Worm (Caenorhabditis elegans) whole organism, mixed stage, embryonic: ENCODE data around the gene srh-216.

Experiments used
- elt-3 ChIP-seq: fragments of 150-350 bp; optimal IDR thresholded peaks from 2 replicates; lab custom pipeline; 2014; ENCODE audit warnings: missing biosample characterization, missing genetic modification characterization
- lin-13 ChIP-seq: fragments of 150-350 bp; optimal IDR thresholded peaks from 2 replicates; lab custom pipeline; 2014; ENCODE audit warnings: missing biosample characterization, missing genetic modification characterization
- nhr-12 ChIP-seq: fragments of 150-350 bp; optimal IDR thresholded peaks from 2 replicates; lab custom pipeline; 2014; ENCODE audit warnings: missing biosample characterization, missing genetic modification characterization
- nhr-2 ChIP-seq: fragments of 150-350 bp; optimal IDR thresholded peaks from 2 replicates; lab custom pipeline; 2014; ENCODE audit warnings: missing biosample characterization, missing genetic modification characterization
- nhr-237 ChIP-seq: fragments of 150-350 bp; optimal IDR thresholded peaks from 2 replicates; lab custom pipeline; 2014; ENCODE audit warnings: missing biosample characterization, missing genetic modification characterization
- nhr-28 ChIP-seq: fragments of 150-350 bp; optimal IDR thresholded peaks from 2 replicates; lab custom pipeline; 2014; ENCODE audit warnings: missing biosample characterization, missing genetic modification characterization
- pha-4 ChIP-seq: fragments of 150-350 bp; optimal IDR thresholded peaks from 2 replicates; lab custom pipeline; 2018; ENCODE audit warnings: missing biosample characterization, missing genetic modification reagents, missing genetic modification characterization
- snpc-4 ChIP-seq: fragments of 150-350 bp; optimal IDR thresholded peaks from 2 replicates; lab custom pipeline; 2014; ENCODE audit warnings: missing biosample characterization, missing genetic modification characterization
- unc-39 ChIP-seq: fragments of 150-350 bp; optimal IDR thresholded peaks from 2 replicates; lab custom pipeline; 2014; ENCODE audit warnings: missing biosample characterization, missing genetic modification characterization
- unc-62 ChIP-seq: fragments of 150-350 bp; optimal IDR thresholded peaks from 2 replicates; lab custom pipeline; 2014; ENCODE audit warnings: missing biosample characterization, missing genetic modification reagents, missing genetic modification characterization
- ztf-11 ChIP-seq: fragments of 150-350 bp; optimal IDR thresholded peaks from 2 replicates; lab custom pipeline; 2014; ENCODE audit warnings: missing biosample characterization, missing genetic modification characterization

DNA sequence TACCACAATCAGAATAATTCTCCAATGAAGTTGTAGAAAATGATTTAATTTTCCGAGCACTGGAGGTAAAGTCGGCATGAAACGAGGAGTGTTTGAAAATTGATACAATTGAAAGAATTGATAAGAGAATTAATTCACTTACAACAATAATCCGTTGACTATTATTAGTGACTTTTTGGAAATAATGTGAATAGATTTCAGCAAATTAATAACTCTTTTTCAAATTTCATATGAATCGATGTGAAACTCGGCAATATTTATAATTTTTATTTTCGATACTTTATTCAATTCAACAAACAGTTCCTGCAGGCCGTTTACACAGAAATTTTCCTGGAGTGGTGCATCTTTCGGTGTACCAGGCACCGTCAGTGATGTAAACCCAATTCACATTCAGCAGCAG lies 24.6 kb upstream of the srh-216 start, which contains the start of gene clec-37:
- no peak for TF ChIP-seq nhr-237 (tag; lab: Kevin White, UChicago)
- no peak for TF ChIP-seq ztf-11 (tag; lab: Kevin White, UChicago)
- no peak for TF ChIP-seq nhr-2 (tag; lab: Kevin White, UChicago)
- no peak for TF ChIP-seq snpc-4 (tag; lab: Kevin White, UChicago)
- no peak for TF ChIP-seq nhr-28 (tag; lab: Kevin White, UChicago)
- TF ChIP-seq pha-4 (tag; lab: Kevin White, UChicago) = no peak
- no peak for TF ChIP-seq nhr-12 (tag; lab: Kevin White, UChicago)
- no peak for TF ChIP-seq unc-62 (GFP tag; lab: Kevin White, UChicago)
- TF ChIP-seq unc-39 (tag; lab: Kevin White, UChicago) = no peak
- TF ChIP-seq elt-3 = no peak
- no peak for TF ChIP-seq lin-13
